Fruit fly (Drosophila melanogaster) whole organism, embryonic: ENCODE data around the gene Cbp20.

ENCODE experiments used
- ATbp ChIP-seq: fragments of 200-800 bp; sonication (Bioruptor generic); optimal IDR thresholded peaks from 2 replicates; lab custom pipeline; 2017; ENCODE audit warnings: missing biosample characterization, mild to moderate bottlenecking, missing genetic modification characterization, missing genetic modification reagents
- Ada2b ChIP-seq: fragments of 200-800 bp; sonication (Bioruptor generic); IDR thresholded peaks from 2 replicates; pipeline ENCODE4 v1.3.6; 2022; ENCODE audit warnings: missing biosample characterization, missing genetic modification characterization
- Atf3 ChIP-seq: fragments of 200-800 bp; sonication (Bioruptor generic); optimal IDR thresholded peaks from 3 replicates; lab custom pipeline; 2016; ENCODE audit warnings: missing biosample characterization, missing genetic modification characterization
- CG12391 ChIP-seq: fragments of 200-800 bp; sonication (Bioruptor generic); optimal IDR thresholded peaks from 3 replicates; lab custom pipeline; 2018; ENCODE audit warnings: missing biosample characterization, mild to moderate bottlenecking, missing genetic modification characterization, moderate library complexity
- CG12769 ChIP-seq: fragments of 200-800 bp; sonication (Bioruptor generic); optimal IDR thresholded peaks from 2 replicates; lab custom pipeline; 2019; ENCODE audit warnings: missing biosample characterization, mild to moderate bottlenecking, missing genetic modification characterization, moderate library complexity
- CG13624 ChIP-seq: fragments of 200-800 bp; sonication (Bioruptor generic); optimal IDR thresholded peaks from 2 replicates; lab custom pipeline; 2016; ENCODE audit warnings: missing biosample characterization, missing genetic modification characterization
- CG14860 ChIP-seq: fragments of 200-800 bp; sonication (Bioruptor generic); IDR thresholded peaks from 3 replicates; pipeline ENCODE4 v1.3.6; 2022; ENCODE audit warnings: missing biosample characterization, missing genetic modification characterization; ENCODE audit not compliant: partially characterized antibody
- CG1602 ChIP-seq: fragments of 200-800 bp; sonication (Bioruptor generic); optimal IDR thresholded peaks from 3 replicates; lab custom pipeline; 2016; ENCODE audit warnings: missing biosample characterization, missing genetic modification characterization
- CG17359 ChIP-seq: fragments of 200-800 bp; sonication (Bioruptor generic); optimal IDR thresholded peaks from 3 replicates; lab custom pipeline; 2018; ENCODE audit warnings: missing biosample characterization, mild to moderate bottlenecking, missing genetic modification characterization, moderate library complexity
- CG18599 ChIP-seq: fragments of 200-800 bp; sonication (Bioruptor generic); optimal IDR thresholded peaks from 3 replicates; lab custom pipeline; 2017; ENCODE audit warnings: missing biosample characterization, missing genetic modification characterization, mild to moderate bottlenecking, moderate library complexity, missing genetic modification reagents
- CG2678 ChIP-seq: fragments of 200-800 bp; sonication (Bioruptor generic); optimal IDR thresholded peaks from 3 replicates; lab custom pipeline; 2019; ENCODE audit warnings: missing biosample characterization, mild to moderate bottlenecking, missing genetic modification characterization, moderate library complexity
- CG2875 ChIP-seq: fragments of 200-800 bp; sonication (Bioruptor generic); optimal IDR thresholded peaks from 2 replicates; lab custom pipeline; 2017; ENCODE audit warnings: missing biosample characterization, mild to moderate bottlenecking, missing genetic modification characterization, missing genetic modification reagents
- CG30431 ChIP-seq: fragments of 200-800 bp; sonication (Bioruptor generic); optimal IDR thresholded peaks from 2 replicates; lab custom pipeline; 2017; ENCODE audit warnings: missing biosample characterization, missing genetic modification characterization
- CG6272 ChIP-seq: fragments of 200-800 bp; sonication (Bioruptor generic); IDR thresholded peaks from 2 replicates; pipeline ENCODE4 v1.3.6; 2022; ENCODE audit warnings: missing biosample characterization, missing genetic modification characterization
- CG8478 ChIP-seq: fragments of >200 bp; optimal IDR thresholded peaks from 2 replicates; lab custom pipeline; 2018
- CG9609 ChIP-seq: fragments of 200-800 bp; sonication (Bioruptor generic); optimal IDR thresholded peaks from 3 replicates; lab custom pipeline; 2016; ENCODE audit warnings: missing biosample characterization, missing genetic modification characterization
- Chrac-16 ChIP-seq: fragments of 200-800 bp; sonication (Bioruptor generic); optimal IDR thresholded peaks from 3 replicates; lab custom pipeline; 2016; ENCODE audit warnings: missing biosample characterization, missing genetic modification characterization
- CoRest ChIP-seq: fragments of 200-800 bp; sonication (Bioruptor generic); optimal IDR thresholded peaks from 3 replicates; lab custom pipeline; 2018; ENCODE audit warnings: missing biosample characterization, mild to moderate bottlenecking, missing genetic modification characterization, moderate library complexity
- D19A ChIP-seq: fragments of 200-800 bp; optimal IDR thresholded peaks from 3 replicates; lab custom pipeline; 2019; ENCODE audit warnings: missing biosample characterization, mild to moderate bottlenecking, missing genetic modification characterization, moderate library complexity
- Fer2 ChIP-seq: fragments of 200-800 bp; sonication (Bioruptor generic); optimal IDR thresholded peaks from 2 replicates; lab custom pipeline; 2018; ENCODE audit warnings: missing biosample characterization, mild to moderate bottlenecking, missing genetic modification characterization, moderate library complexity
- Hr3 ChIP-seq: fragments of 200-800 bp; sonication (Bioruptor generic); optimal IDR thresholded peaks from 3 replicates; lab custom pipeline; 2016; ENCODE audit warnings: missing biosample characterization, missing genetic modification characterization
- Max ChIP-seq: fragments of 200-800 bp; sonication (Bioruptor generic); optimal IDR thresholded peaks from 2 replicates; lab custom pipeline; 2016; ENCODE audit warnings: missing biosample characterization, mild to moderate bottlenecking, missing genetic modification characterization
- Mrtf ChIP-seq: fragments of 200-800 bp; sonication (Bioruptor generic); IDR thresholded peaks from 3 replicates; pipeline ENCODE4 v1.3.6; 2022; ENCODE audit warnings: missing biosample characterization, missing genetic modification characterization
- Myb ChIP-seq: fragments of 200-800 bp; sonication (Bioruptor generic); optimal IDR thresholded peaks from 2 replicates; lab custom pipeline; 2016; ENCODE audit warnings: missing biosample characterization, missing genetic modification characterization
- Nf-YB ChIP-seq: fragments of 200-800 bp; sonication (Bioruptor generic); optimal IDR thresholded peaks from 3 replicates; lab custom pipeline; 2019; ENCODE audit warnings: missing biosample characterization, mild to moderate bottlenecking, missing genetic modification characterization, moderate library complexity
- Opbp ChIP-seq: fragments of 200-800 bp; sonication (Bioruptor generic); IDR thresholded peaks from 3 replicates; pipeline ENCODE4 v1.3.6; 2022; ENCODE audit warnings: missing biosample characterization, missing genetic modification characterization; ENCODE audit not compliant: partially characterized antibody
- Optix ChIP-seq: fragments of 200-800 bp; sonication (Bioruptor generic); IDR thresholded peaks from 3 replicates; pipeline ENCODE4 v1.3.6; 2022; ENCODE audit warnings: missing biosample characterization, missing genetic modification characterization
- Ravus ChIP-seq: fragments of 200-800 bp; sonication (Bioruptor generic); IDR thresholded peaks from 2 replicates; pipeline ENCODE4 v1.3.6; 2022; ENCODE audit warnings: missing biosample characterization, missing genetic modification characterization
- Sox100B ChIP-seq: fragments of 200-800 bp; sonication (Bioruptor generic); optimal IDR thresholded peaks from 3 replicates; lab custom pipeline; 2018; ENCODE audit warnings: missing biosample characterization, mild to moderate bottlenecking, missing genetic modification characterization
- ab ChIP-seq: fragments of 200-800 bp; sonication (Bioruptor generic); optimal IDR thresholded peaks from 2 replicates; lab custom pipeline; 2016; ENCODE audit warnings: missing biosample characterization, missing genetic modification characterization
- bcd ChIP-seq: fragments of 200-800 bp; sonication (Bioruptor generic); optimal IDR thresholded peaks from 2 replicates; lab custom pipeline; 2017; ENCODE audit warnings: missing biosample characterization, mild to moderate bottlenecking, missing genetic modification characterization
- cato ChIP-seq: fragments of 200-800 bp; sonication (Bioruptor generic); optimal IDR thresholded peaks from 2 replicates; lab custom pipeline; 2016; ENCODE audit warnings: missing biosample characterization, missing genetic modification characterization, borderline replicate concordance
- chif ChIP-seq, 2 experiments: fragments of 200-800 bp; sonication (Bioruptor generic); optimal IDR thresholded peaks; 3 replicates each; lab custom pipeline; 2016; ENCODE audit warnings: missing biosample characterization in 2 of 2, missing genetic modification characterization in 2 of 2
- da ChIP-seq: fragments of 200-800 bp; sonication (Bioruptor generic); optimal IDR thresholded peaks from 2 replicates; lab custom pipeline; 2016; ENCODE audit warnings: missing biosample characterization, missing genetic modification characterization
- fd102C ChIP-seq: fragments of 200-800 bp; sonication (Bioruptor generic); optimal IDR thresholded peaks from 2 replicates; lab custom pipeline; 2018; ENCODE audit warnings: missing biosample characterization, mild to moderate bottlenecking, missing genetic modification characterization, moderate library complexity
- kah ChIP-seq: fragments of 200-800 bp; sonication (Bioruptor generic); optimal IDR thresholded peaks from 2 replicates; lab custom pipeline; 2018; ENCODE audit warnings: missing biosample characterization, mild to moderate bottlenecking, missing genetic modification characterization
- nerfin-1 ChIP-seq: fragments of 200-800 bp; sonication (Bioruptor generic); optimal IDR thresholded peaks from 3 replicates; lab custom pipeline; 2019; ENCODE audit warnings: missing biosample characterization, mild to moderate bottlenecking, missing genetic modification characterization, moderate library complexity
- org-1 ChIP-seq: fragments of 200-800 bp; sonication (Bioruptor generic); optimal IDR thresholded peaks from 2 replicates; lab custom pipeline; 2017; ENCODE audit warnings: missing biosample characterization, missing genetic modification characterization
- phol ChIP-seq: fragments of 200-800 bp; sonication (Bioruptor generic); optimal IDR thresholded peaks from 3 replicates; lab custom pipeline; 2018; ENCODE audit warnings: missing biosample characterization, mild to moderate bottlenecking, missing genetic modification characterization, moderate library complexity
- salm ChIP-seq: fragments of 200-800 bp; sonication (Bioruptor generic); optimal IDR thresholded peaks from 2 replicates; lab custom pipeline; 2018; ENCODE audit warnings: missing biosample characterization, mild to moderate bottlenecking, missing genetic modification characterization
- sd ChIP-seq: fragments of 200-800 bp; sonication (Bioruptor generic); optimal IDR thresholded peaks from 3 replicates; lab custom pipeline; 2018; ENCODE audit warnings: missing biosample characterization, mild to moderate bottlenecking, missing genetic modification characterization, moderate library complexity
- toy ChIP-seq: fragments of 200-800 bp; sonication (Bioruptor generic); IDR thresholded peaks from 2 replicates; pipeline ENCODE4 v1.3.6; 2022; ENCODE audit warnings: missing biosample characterization, missing genetic modification characterization
- unpg ChIP-seq: fragments of 200-800 bp; sonication (Bioruptor generic); optimal IDR thresholded peaks from 3 replicates; lab custom pipeline; 2018; ENCODE audit warnings: missing biosample characterization, mild to moderate bottlenecking, missing genetic modification characterization, moderate library complexity

Gene Cbp20

dm6 chr3R:18196991-18197801 is 32.7 kb downstream of the Cbp20 start (continued):
- TF ChIP-seq Mrtf (GFP tag; lab: Robert Waterston, UW), result no peak
- TF ChIP-seq CG2678, result peak; percentile 80
- TF ChIP-seq Opbp (GFP tag; lab: Robert Waterston, UW), result no peak
- TF ChIP-seq Max, result peak; percentile 8
- peak; percentile 75 for TF ChIP-seq CG12391 (tag; lab: Kevin White, UChicago)
- peak; percentile 29 for TF ChIP-seq Myb (GFP tag; lab: Kevin White, UChicago)
- TF ChIP-seq CG2875 (GFP tag; lab: Kevin White, UChicago), result peak; percentile 13
- TF ChIP-seq CG1602 (GFP tag; lab: Kevin White, UChicago), result peak; percentile 33
- TF ChIP-seq Atf3 (GFP tag; lab: Kevin White, UChicago), result peak; percentile 5
- TF ChIP-seq Ravus, result no peak
- TF ChIP-seq unpg (GFP tag; lab: Kevin White, UChicago), result peak; percentile 58
- peak; percentile 44 for TF ChIP-seq cato
- peak; percentile 62 for TF ChIP-seq CG12769 (tag; lab: Kevin White, UChicago)
- no peak for TF ChIP-seq CG13624 (GFP tag; lab: Kevin White, UChicago)
- peak; percentile 71 for TF ChIP-seq CG18599 (GFP tag; lab: Kevin White, UChicago)
- TF ChIP-seq CG17359 (tag; lab: Kevin White, UChicago), result peak; percentile 66
- peak; percentile 60 for TF ChIP-seq phol (tag; lab: Kevin White, UChicago)
- TF ChIP-seq Hr3 (GFP tag; lab: Kevin White, UChicago), result peak; percentile 77
- no peak for TF ChIP-seq Ada2b (GFP tag; lab: Robert Waterston, UW)
- peak; percentile 86 for TF ChIP-seq CoRest (tag; lab: Kevin White, UChicago)
- TF ChIP-seq CG14860 (GFP tag; lab: Robert Waterston, UW), result no peak
- peak; percentile 25 for TF ChIP-seq nerfin-1 (tag; lab: Kevin White, UChicago)
- peak; percentile 9; the same call in 1 of the 2 replicates for TF ChIP-seq CG6272 (GFP tag; lab: Robert Waterston, UW)
- no peak for TF ChIP-seq toy (GFP tag; lab: Robert Waterston, UW)
- peak in 1 of 2 experiments; percentile 36 for TF ChIP-seq chif (GFP tag; optimal IDR thresholded peaks at IDR 0.05; lab: Kevin White, UChicago)
- no peak for TF ChIP-seq salm (tag; lab: Kevin White, UChicago)
- peak; percentile 30 for TF ChIP-seq Chrac-16 (GFP tag; lab: Kevin White, UChicago)
- no peak for TF ChIP-seq da (GFP tag; lab: Kevin White, UChicago)
- peak; percentile 25 for TF ChIP-seq kah (GFP tag; lab: Kevin White, UChicago)
- no peak for TF ChIP-seq fd102C (GFP tag; lab: Kevin White, UChicago)
- peak; percentile 17 for TF ChIP-seq CG30431 (GFP tag; lab: Kevin White, UChicago)
- peak; percentile 31 for TF ChIP-seq org-1 (GFP tag; lab: Kevin White, UChicago)
- TF ChIP-seq bcd (GFP tag; lab: Kevin White, UChicago), result peak; percentile 66
- peak; percentile 81 for TF ChIP-seq sd (tag; lab: Kevin White, UChicago)
- TF ChIP-seq CG9609, result peak; percentile 14
- TF ChIP-seq D19A (tag; lab: Kevin White, UChicago), result peak; percentile 52
- peak; percentile 73 for TF ChIP-seq Sox100B (GFP tag; lab: Kevin White, UChicago)
- peak; percentile 29 for TF ChIP-seq CG8478
- no peak for TF ChIP-seq ab
- TF ChIP-seq Nf-YB (GFP tag; lab: Kevin White, UChicago), result peak; percentile 31
- TF ChIP-seq Fer2, result peak; percentile 23
- peak; percentile 38 for TF ChIP-seq ATbp
- no peak for TF ChIP-seq Optix (GFP tag; lab: Robert Waterston, UW)
- TF ChIP-seq, all 482 proteins: peak for 175
